Worm (Caenorhabditis elegans) whole organism, early embryonic: ENCODE measurements around the gene osta-2.

Experiments
- B0310.2 ChIP-seq: sonication (generic microtip); optimal IDR thresholded peaks from 2 replicates; lab custom pipeline; 2016; ENCODE audit warnings: mild to moderate bottlenecking, missing genetic modification characterization, missing compliant biosample characterization
- F13C5.2 ChIP-seq: sonication (generic microtip); optimal IDR thresholded peaks from 2 replicates; lab custom pipeline; 2017; ENCODE audit warnings: mild to moderate bottlenecking, missing genetic modification characterization, inconsistent platforms, missing compliant biosample characterization
- aly-1 ChIP-seq: sonication (generic microtip); optimal IDR thresholded peaks from 2 replicates; lab custom pipeline; 2016; ENCODE audit warnings: missing genetic modification characterization, missing compliant biosample characterization
- ama-1 ChIP-seq: fragments of 150-350 bp; optimal IDR thresholded peaks from 2 replicates; lab custom pipeline; 2014
- ceh-13 ChIP-seq: fragments of 200-800 bp; sonication (Bioruptor generic); optimal IDR thresholded peaks from 2 replicates; lab custom pipeline; 2018; ENCODE audit warnings: mild to moderate bottlenecking, missing genetic modification characterization, missing compliant biosample characterization
- ceh-36 ChIP-seq: sonication (generic microtip); optimal IDR thresholded peaks from 2 replicates; lab custom pipeline; 2016; ENCODE audit warnings: missing genetic modification characterization, inconsistent platforms, missing compliant biosample characterization
- ets-7 ChIP-seq: sonication (generic microtip); optimal IDR thresholded peaks from 2 replicates; lab custom pipeline; 2016; ENCODE audit warnings: missing genotype, missing genetic modification characterization, missing compliant biosample characterization
- flt-1 ChIP-seq: fragments of 200-800 bp; sonication (Bioruptor generic); IDR thresholded peaks from 2 replicates; pipeline ENCODE4 v1.3.6; 2022; ENCODE audit warnings: missing genetic modification characterization, missing compliant biosample characterization
- hmbx-1 ChIP-seq: sonication (generic microtip); optimal IDR thresholded peaks from 2 replicates; lab custom pipeline; 2016; ENCODE audit warnings: mild to moderate bottlenecking, missing genetic modification characterization, missing compliant biosample characterization
- hmg-4 ChIP-seq: fragments of 200-800 bp; sonication (Bioruptor generic); optimal IDR thresholded peaks from 2 replicates; lab custom pipeline; 2018; ENCODE audit warnings: mild to moderate bottlenecking, missing genetic modification characterization, missing compliant biosample characterization
- hnd-1 ChIP-seq: sonication (generic microtip); optimal IDR thresholded peaks from 2 replicates; lab custom pipeline; 2016; ENCODE audit warnings: missing genetic modification characterization, missing compliant biosample characterization
- pes-1 ChIP-seq: fragments of 200-800 bp; sonication (Bioruptor generic); IDR thresholded peaks from 2 replicates; pipeline ENCODE4 v1.3.6; 2022; ENCODE audit warnings: missing genetic modification reagents, missing genetic modification characterization, missing compliant biosample characterization
- scrt-1 ChIP-seq: fragments of 200-800 bp; sonication (Bioruptor generic); IDR thresholded peaks from 2 replicates; pipeline ENCODE4 v1.3.6; 2022; ENCODE audit warnings: missing genetic modification characterization, missing compliant biosample characterization
- sea-1 ChIP-seq: fragments of 200-800 bp; sonication (Bioruptor generic); conservative IDR thresholded peaks from 2 replicates; pipeline ENCODE4 v1.3.6; 2022; ENCODE audit warnings: missing genetic modification characterization, missing compliant biosample characterization
- tbx-11 ChIP-seq: fragments of 200-800 bp; sonication (Bioruptor generic); IDR thresholded peaks from 2 replicates; pipeline ENCODE4 v1.3.6; 2022; ENCODE audit warnings: missing genetic modification characterization, missing compliant biosample characterization
- tbx-37 ChIP-seq: fragments of 200-800 bp; sonication (Bioruptor generic); conservative IDR thresholded peaks from 2 replicates; pipeline ENCODE4 v1.3.6; 2022; ENCODE audit warnings: missing genetic modification reagents, missing genetic modification characterization, missing compliant biosample characterization
- tra-4 ChIP-seq: sonication (generic microtip); optimal IDR thresholded peaks from 2 replicates; lab custom pipeline; 2017; ENCODE audit warnings: missing genetic modification characterization, missing compliant biosample characterization

Gene osta-2

DNA sequence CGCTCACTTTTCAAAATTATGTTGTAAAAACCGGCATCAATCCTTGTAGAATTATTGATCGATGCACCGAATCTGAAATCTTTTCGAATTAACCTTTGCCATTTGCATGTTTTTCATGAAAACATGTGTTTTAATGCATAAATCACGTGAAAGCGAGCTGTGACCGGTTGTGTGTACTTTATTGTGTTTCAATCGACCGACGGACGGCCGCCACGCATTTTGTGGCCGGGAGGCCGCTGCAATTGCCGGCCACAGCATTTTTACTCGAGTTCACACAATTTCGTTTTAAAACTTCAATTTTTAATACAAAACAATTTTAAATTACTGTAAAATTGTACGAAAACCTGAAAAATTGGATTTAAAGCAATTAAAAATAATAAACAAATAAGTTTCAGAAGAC lies 18.5 kb upstream of the osta-2 start, which contains the start of gene C25H3.11:
Gene C25H3.11, minus strand, starts transcription at position 82 of the 400 bp plus-strand sequence.
- TF ChIP-seq F13C5.2 (tag; lab: Kevin White, UChicago) (no peak), B0310.2 (no peak), ceh-36 (tag; lab: Kevin White, UChicago) (no peak)

DNA sequence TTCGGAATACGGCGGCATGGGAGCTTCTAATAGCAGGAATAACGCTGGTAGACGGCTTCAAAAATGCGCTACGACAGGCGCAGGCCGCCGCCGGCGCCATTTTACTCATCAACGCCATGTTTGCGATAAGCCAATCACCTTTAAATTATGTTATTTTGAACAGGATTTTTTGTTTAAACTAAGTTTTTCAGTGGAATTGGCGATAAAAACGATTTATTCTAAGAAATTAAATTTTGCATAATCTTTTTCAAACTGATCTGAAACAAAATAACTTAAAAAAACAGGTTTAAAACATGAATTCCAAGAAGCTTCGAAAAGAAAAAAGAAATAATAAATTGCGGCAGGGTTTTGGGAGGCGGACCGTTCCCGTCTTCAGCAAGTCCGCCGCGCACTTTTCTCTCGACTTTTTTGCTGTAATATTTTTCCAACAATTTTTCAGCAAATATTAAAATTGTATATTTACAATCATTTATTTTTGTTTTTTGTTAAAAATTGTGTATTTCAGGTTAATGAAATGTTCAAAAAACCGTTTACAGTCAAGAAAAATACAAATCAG lies 16.2 kb upstream of the osta-2 start, which contains the start of the genes ndub-5 and eif-2D:
Gene ndub-5, minus strand, starts transcription at position 138 of the 556 bp plus-strand sequence.
Gene eif-2D, plus strand, starts transcription at position 506 of the 556 bp plus-strand sequence.
- TF ChIP-seq F13C5.2 (tag; lab: Kevin White, UChicago) (peak; percentile 46), flt-1 (0 out of 2 replicates have a peak, but pooled peaks have one; percentile 23), ceh-13 (no peak)

- TF ChIP-seq flt-1 (no peak), ceh-36 (tag; lab: Kevin White, UChicago) (no peak), F13C5.2 (tag; lab: Kevin White, UChicago) (no peak), hmg-4 (GFP tag; lab: Kevin White, UChicago) (no peak), sea-1 (no peak), hmbx-1 (tag; lab: Kevin White, UChicago) (no peak), scrt-1 (GFP tag; lab: Robert Waterston, UW) (no peak), tbx-37 (no peak), ceh-13 (no peak), B0310.2 (no peak), aly-1 (tag; lab: Kevin White, UChicago) (no peak), ama-1 (lab: Kevin White, UChicago) (no peak), ets-7 (tag; lab: Kevin White, UChicago) (no peak)
Observed at ce11 chrII:5693893-5694292, 13.6 kb upstream of the osta-2 start, which contains the start of gene C25H3.3. TSS of gene C25H3.3 (plus strand) at chrII:5694193.

DNA sequence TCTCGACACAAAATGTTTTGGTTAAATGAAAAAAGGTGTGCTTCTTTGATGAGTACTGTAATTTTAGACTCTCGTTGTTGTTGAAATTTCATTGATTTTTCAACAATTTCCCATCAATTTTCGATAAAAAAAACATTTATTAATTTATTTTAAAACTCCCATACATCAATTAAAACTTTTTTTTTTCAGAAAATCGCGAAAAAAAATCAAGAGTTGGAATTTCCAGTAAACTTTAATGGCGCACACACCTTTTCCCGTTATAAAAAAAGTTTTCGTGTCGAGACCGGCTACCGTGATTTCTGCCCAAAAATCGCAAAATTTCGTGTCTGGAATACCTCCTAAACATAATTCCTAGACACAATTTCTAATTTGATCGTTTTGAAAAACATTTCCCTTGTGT lies 12.7 kb upstream of the osta-2 start, which contains the start of gene C25H3.14:
Gene C25H3.14, plus strand, starts transcription at position 301 of the 400 bp plus-strand sequence.
- TF ChIP-seq hmg-4 (GFP tag; lab: Kevin White, UChicago), result no peak
- no peak for TF ChIP-seq scrt-1 (GFP tag; lab: Robert Waterston, UW)
- no peak for TF ChIP-seq sea-1
- no peak for TF ChIP-seq flt-1
- no peak for TF ChIP-seq tbx-11 (GFP tag; lab: Robert Waterston, UW)
- TF ChIP-seq B0310.2, result no peak
- TF ChIP-seq pes-1 (GFP tag; lab: Robert Waterston, UW), result no peak
- TF ChIP-seq hnd-1 (tag; lab: Kevin White, UChicago), result no peak
- no peak for TF ChIP-seq F13C5.2 (tag; lab: Kevin White, UChicago)
- TF ChIP-seq tbx-37, result no peak
- no peak for TF ChIP-seq tra-4 (tag; lab: Kevin White, UChicago)
- no peak for TF ChIP-seq hmbx-1 (tag; lab: Kevin White, UChicago)
- TF ChIP-seq ceh-13, result no peak
- no peak for TF ChIP-seq ets-7 (tag; lab: Kevin White, UChicago)
- no peak for TF ChIP-seq ama-1 (lab: Kevin White, UChicago)
- no peak for TF ChIP-seq ceh-36 (tag; lab: Kevin White, UChicago)

DNA sequence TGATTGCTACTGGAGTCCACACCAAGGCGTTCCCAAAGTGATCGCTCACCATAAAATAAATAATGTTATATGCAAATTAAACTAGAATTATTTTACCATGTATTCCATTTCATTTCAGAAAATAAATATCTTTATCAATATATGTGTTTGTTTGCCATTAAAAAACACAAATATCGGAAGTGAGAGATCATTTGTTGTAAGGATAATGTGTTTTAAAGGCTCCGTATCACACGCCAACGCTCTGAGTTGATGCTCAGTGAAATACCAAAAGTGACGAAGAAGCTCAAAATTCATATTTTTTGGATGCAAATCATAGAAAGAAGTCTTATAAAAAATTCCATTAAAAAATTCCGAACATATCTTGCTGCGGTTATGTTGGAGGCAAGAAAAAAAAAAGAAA lies 11.3 kb upstream of the osta-2 start:
- TF ChIP-seq aly-1 (tag; lab: Kevin White, UChicago) (no peak), ama-1 (lab: Kevin White, UChicago) (no peak), hmg-4 (GFP tag; lab: Kevin White, UChicago) (no peak), F13C5.2 (tag; lab: Kevin White, UChicago) (no peak), flt-1 (no peak)

ce11 chrII:5697338-5697737 lies 10.2 kb upstream of the osta-2 start:
- TF ChIP-seq hmg-4 (GFP tag; lab: Kevin White, UChicago) (no peak), hmbx-1 (tag; lab: Kevin White, UChicago) (no peak), tra-4 (tag; lab: Kevin White, UChicago) (no peak), scrt-1 (GFP tag; lab: Robert Waterston, UW) (no peak), ceh-36 (tag; lab: Kevin White, UChicago) (no peak), hnd-1 (tag; lab: Kevin White, UChicago) (no peak), aly-1 (tag; lab: Kevin White, UChicago) (no peak), ama-1 (lab: Kevin White, UChicago) (no peak), tbx-11 (GFP tag; lab: Robert Waterston, UW) (no peak), ceh-13 (no peak), B0310.2 (no peak), flt-1 (no peak), ets-7 (tag; lab: Kevin White, UChicago) (no peak), F13C5.2 (tag; lab: Kevin White, UChicago) (no peak), pes-1 (GFP tag; lab: Robert Waterston, UW) (no peak), sea-1 (no peak), tbx-37 (no peak)

- TF ChIP-seq ama-1 (lab: Kevin White, UChicago) (no peak), hmbx-1 (tag; lab: Kevin White, UChicago) (no peak), pes-1 (GFP tag; lab: Robert Waterston, UW) (no peak), ets-7 (tag; lab: Kevin White, UChicago) (no peak), hmg-4 (GFP tag; lab: Kevin White, UChicago) (no peak), B0310.2 (no peak), tra-4 (tag; lab: Kevin White, UChicago) (no peak), hnd-1 (tag; lab: Kevin White, UChicago) (no peak), ceh-36 (tag; lab: Kevin White, UChicago) (no peak), tbx-11 (GFP tag; lab: Robert Waterston, UW) (no peak)
Observed at ce11 chrII:5698254-5698653, 9.2 kb upstream of the osta-2 start.

DNA sequence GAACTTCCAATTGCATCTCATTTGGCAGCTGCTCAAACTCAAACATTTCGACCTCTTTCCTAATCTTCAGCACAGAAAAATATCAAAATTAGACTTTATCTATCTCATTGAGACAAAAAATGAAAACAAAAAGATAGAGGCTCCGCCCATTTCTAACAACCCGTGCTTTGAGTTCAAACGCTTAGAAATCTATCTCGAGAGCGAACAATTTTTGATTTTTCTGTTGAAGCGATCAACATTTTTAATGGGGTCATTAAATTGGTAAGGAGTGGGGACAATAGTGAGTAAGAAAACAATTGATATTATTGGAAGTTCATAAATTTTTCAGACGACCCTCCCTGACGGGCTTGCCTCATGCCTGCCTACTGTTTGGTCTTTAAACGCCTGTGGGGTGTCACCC lies 8.6 kb upstream of the osta-2 start, which contains the start of the genes C25H3.10 and C25H3.1:
Gene C25H3.10, minus strand, starts transcription at position 101 of the 400 bp plus-strand sequence.
Gene C25H3.1, plus strand, starts transcription at position 203 of the 400 bp plus-strand sequence.
- TF ChIP-seq aly-1 (tag; lab: Kevin White, UChicago), result no peak
- TF ChIP-seq hmg-4 (GFP tag; lab: Kevin White, UChicago), result no peak
- no peak for TF ChIP-seq ceh-13
- TF ChIP-seq tra-4 (tag; lab: Kevin White, UChicago), result no peak
- no peak for TF ChIP-seq tbx-11 (GFP tag; lab: Robert Waterston, UW)
- TF ChIP-seq hmbx-1 (tag; lab: Kevin White, UChicago), result no peak
- TF ChIP-seq ama-1 (lab: Kevin White, UChicago), result no peak
- TF ChIP-seq B0310.2, result no peak
- no peak for TF ChIP-seq pes-1 (GFP tag; lab: Robert Waterston, UW)
- TF ChIP-seq flt-1, result no peak
- TF ChIP-seq ceh-36 (tag; lab: Kevin White, UChicago), result no peak
- no peak for TF ChIP-seq hnd-1 (tag; lab: Kevin White, UChicago)
- TF ChIP-seq tbx-37, result no peak
- TF ChIP-seq F13C5.2 (tag; lab: Kevin White, UChicago), result no peak
- no peak for TF ChIP-seq scrt-1 (GFP tag; lab: Robert Waterston, UW)
- TF ChIP-seq sea-1, result no peak
